Worm (Caenorhabditis elegans) whole organism, L4 larva: Measurements from ENCODE around the gene C14C10.10.

Experiments used
- F10B5.3 ChIP-seq: sonication (generic microtip); optimal IDR thresholded peaks from 2 replicates; lab custom pipeline; 2016; ENCODE audit warnings: mild to moderate bottlenecking, missing genetic modification characterization, missing compliant biosample characterization
- F37D6.2 ChIP-seq: sonication (generic microtip); optimal IDR thresholded peaks from 2 replicates; lab custom pipeline; 2016; ENCODE audit warnings: mild to moderate bottlenecking, missing genetic modification characterization, missing compliant biosample characterization
- F49E8.2 ChIP-seq: sonication (generic microtip); optimal IDR thresholded peaks from 2 replicates; lab custom pipeline; 2016; ENCODE audit warnings: missing compliant biosample characterization, mild to moderate bottlenecking, missing genetic modification characterization, borderline replicate concordance
- Y48G9A.11 ChIP-seq: fragments of 200-800 bp; sonication (Bioruptor generic); IDR thresholded peaks from 2 replicates; pipeline ENCODE4 v1.3.6; 2022; ENCODE audit warnings: missing genetic modification reagents, missing genetic modification characterization, missing compliant biosample characterization
- Y75B8A.6 ChIP-seq: fragments of 200-800 bp; sonication (Bioruptor generic); IDR thresholded peaks from 2 replicates; pipeline ENCODE4 v1.3.6; 2022; ENCODE audit warnings: missing genetic modification reagents, missing genetic modification characterization, missing compliant biosample characterization
- attf-4 ChIP-seq: sonication (generic microtip); optimal IDR thresholded peaks from 3 replicates; lab custom pipeline; 2017; ENCODE audit warnings: missing biosample characterization, missing genetic modification characterization
- ceh-62 ChIP-seq: sonication (generic microtip); optimal IDR thresholded peaks from 2 replicates; lab custom pipeline; 2017; ENCODE audit warnings: missing biosample characterization, missing genetic modification characterization
- ctbp-1 ChIP-seq: fragments of 200-800 bp; sonication (Bioruptor generic); IDR thresholded peaks from 2 replicates; pipeline ENCODE4 v1.3.6; 2022; ENCODE audit warnings: missing genetic modification reagents, missing genetic modification characterization, missing compliant biosample characterization
- daf-12 ChIP-seq: fragments of 150-350 bp; optimal IDR thresholded peaks from 2 replicates; lab custom pipeline; 2014; ENCODE audit warnings: missing biosample characterization, missing genetic modification reagents, missing genetic modification characterization
- daf-19 ChIP-seq: fragments of 200-800 bp; sonication (Bioruptor generic); conservative IDR thresholded peaks from 2 replicates; pipeline ENCODE4 v1.3.6; 2022; ENCODE audit warnings: missing genetic modification characterization, missing compliant biosample characterization
- daf-8 ChIP-seq: fragments of 200-800 bp; sonication (Bioruptor generic); IDR thresholded peaks from 2 replicates; pipeline ENCODE4 v1.3.6; 2022; ENCODE audit warnings: missing genetic modification characterization, missing compliant biosample characterization
- dmd-8 ChIP-seq: fragments of 200-800 bp; sonication (Bioruptor generic); IDR thresholded peaks from 2 replicates; pipeline ENCODE4 v1.3.6; 2022; ENCODE audit warnings: missing genetic modification characterization, missing compliant biosample characterization
- dve-1 ChIP-seq: sonication (generic microtip); optimal IDR thresholded peaks from 2 replicates; lab custom pipeline; 2017; ENCODE audit warnings: antibody characterized with exemption, mild to moderate bottlenecking, missing genetic modification characterization, missing compliant biosample characterization; ENCODE audit not compliant: insufficient read depth
- hlh-11 ChIP-seq: fragments of 200-800 bp; sonication (Bioruptor generic); optimal IDR thresholded peaks from 2 replicates; lab custom pipeline; 2018; ENCODE audit warnings: mild to moderate bottlenecking, missing genetic modification characterization, missing compliant biosample characterization
- hmg-1.1 ChIP-seq: fragments of 200-800 bp; sonication (Bioruptor generic); IDR thresholded peaks from 2 replicates; pipeline ENCODE4 v1.3.6; 2022; ENCODE audit warnings: missing genetic modification reagents, missing genetic modification characterization, missing compliant biosample characterization
- lin-1 ChIP-seq: fragments of 200-800 bp; sonication (Bioruptor generic); IDR thresholded peaks from 2 replicates; pipeline ENCODE4 v1.3.6; 2022; ENCODE audit warnings: missing genetic modification reagents, missing genetic modification characterization, missing compliant biosample characterization
- lin-39 ChIP-seq: fragments of 150-350 bp; optimal IDR thresholded peaks from 2 replicates; lab custom pipeline; 2014; ENCODE audit warnings: missing biosample characterization, missing genetic modification reagents, missing genetic modification characterization
- madf-5 ChIP-seq, 2 experiments: fragments of 200-800 bp; sonication (Bioruptor generic); IDR thresholded peaks; 2 replicates each; pipeline ENCODE4 v1.3.6; 2022; ENCODE audit warnings: missing compliant biosample characterization in 2 of 2, missing genetic modification characterization in 2 of 2
- madf-9 ChIP-seq: fragments of 200-800 bp; sonication (Bioruptor generic); conservative IDR thresholded peaks from 2 replicates; pipeline ENCODE4 v1.3.6; 2022; ENCODE audit warnings: missing genetic modification reagents, missing genetic modification characterization, missing compliant biosample characterization
- mes-2 ChIP-seq: sonication (generic microtip); optimal IDR thresholded peaks from 2 replicates; lab custom pipeline; 2016; ENCODE audit warnings: missing genotype, mild to moderate bottlenecking, missing genetic modification characterization, missing compliant biosample characterization; ENCODE audit not compliant: poor library complexity, severe bottlenecking
- nhr-25 ChIP-seq: sonication (generic microtip); optimal IDR thresholded peaks from 2 replicates; lab custom pipeline; 2017; ENCODE audit warnings: missing genetic modification characterization, mild to moderate bottlenecking, missing compliant biosample characterization, antibody characterized with exemption, moderate library complexity, borderline replicate concordance; ENCODE audit not compliant: insufficient read depth
- pha-4 ChIP-seq, 2 experiments: fragments of 150-350 bp in 1 of 2; fragments of 200-800 bp in 1 of 2; sonication (Bioruptor generic) in 1 of 2; IDR thresholded peaks in 1 of 2; optimal IDR thresholded peaks in 1 of 2; 2 replicates each; pipeline versions ENCODE4 v1.3.6 to Lab custom; 2014 to 2022; ENCODE audit warnings: missing genetic modification characterization in 2 of 2, missing genetic modification reagents in 2 of 2, missing biosample characterization in 1 of 2, missing compliant biosample characterization in 1 of 2
- rbr-2 ChIP-seq: sonication (generic microtip); optimal IDR thresholded peaks from 2 replicates; lab custom pipeline; 2016; ENCODE audit warnings: missing genotype, missing genetic modification characterization, missing compliant biosample characterization
- saeg-2 ChIP-seq: fragments of 200-800 bp; sonication (Bioruptor generic); IDR thresholded peaks from 2 replicates; pipeline ENCODE4 v1.3.6; 2022; ENCODE audit warnings: missing genetic modification reagents, missing genetic modification characterization, missing compliant biosample characterization
- set-16 ChIP-seq: fragments of 200-800 bp; sonication (Bioruptor generic); IDR thresholded peaks from 2 replicates; pipeline ENCODE4 v1.3.6; 2022; ENCODE audit warnings: missing genetic modification reagents, missing genetic modification characterization, missing compliant biosample characterization
- skn-1 ChIP-seq: fragments of 150-350 bp; optimal IDR thresholded peaks from 2 replicates; lab custom pipeline; 2014; ENCODE audit warnings: missing biosample characterization, missing genetic modification characterization
- snpc-1.2 ChIP-seq: fragments of 200-800 bp; sonication (Bioruptor generic); IDR thresholded peaks from 2 replicates; pipeline ENCODE4 v1.3.6; 2022; ENCODE audit warnings: missing genetic modification reagents, missing genetic modification characterization, missing compliant biosample characterization
- snpc-4 ChIP-seq: fragments of 150-350 bp; optimal IDR thresholded peaks from 2 replicates; lab custom pipeline; 2014; ENCODE audit warnings: missing biosample characterization, missing genetic modification characterization
- spr-3 ChIP-seq: fragments of 200-800 bp; sonication (Bioruptor generic); optimal IDR thresholded peaks from 2 replicates; lab custom pipeline; 2018; ENCODE audit warnings: mild to moderate bottlenecking, missing genetic modification characterization, missing compliant biosample characterization
- unc-62 ChIP-seq, 3 experiments: fragments of 150-350 bp in 1 of 3; sonication (generic microtip); optimal IDR thresholded peaks in 2 of 3; peaks in 1 of 3; 1 replicate in 1 of 3; 2 replicates in 2 of 3; lab custom pipeline; 2014 to 2017; ENCODE audit warnings: missing biosample characterization in 3 of 3, missing genetic modification characterization in 3 of 3, missing genetic modification reagents in 3 of 3, missing genotype in 1 of 3
- vab-7 ChIP-seq: fragments of 200-800 bp; sonication (Bioruptor generic); IDR thresholded peaks from 2 replicates; pipeline ENCODE4 v1.3.6; 2022; ENCODE audit warnings: missing genetic modification reagents, missing genetic modification characterization, missing compliant biosample characterization
- zag-1 ChIP-seq: fragments of 150-350 bp; optimal IDR thresholded peaks from 2 replicates; lab custom pipeline; 2014; ENCODE audit warnings: missing biosample characterization, missing genetic modification characterization

C14C10.10 gene

DNA sequence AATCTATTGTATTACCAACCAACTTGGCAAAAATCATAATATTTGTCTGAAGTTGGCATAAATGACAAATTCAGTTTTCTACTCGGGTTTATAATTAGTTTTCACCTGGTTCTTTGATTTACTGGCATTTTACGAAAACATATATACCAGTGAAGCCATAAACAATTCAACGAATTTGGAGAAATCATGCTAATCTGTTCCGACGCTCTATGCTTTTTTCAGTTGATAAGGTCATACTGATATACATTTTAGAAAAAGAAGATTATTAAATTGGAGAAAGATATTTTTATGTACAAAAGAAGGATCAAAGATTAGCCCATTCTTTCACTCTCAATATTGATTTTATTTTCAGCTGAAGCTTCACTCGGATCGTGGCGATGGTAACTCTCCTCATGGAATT is 12.1 kb downstream of the C14C10.10 start (continued):
- TF ChIP-seq unc-62 (GFP tag; optimal IDR thresholded peaks at IDR 0.05 in 1 of 2; lab: Kevin White, UChicago) (no peak), unc-62 (tag; optimal IDR thresholded peaks at IDR 0.05; lab: Kevin White, UChicago) (no peak), zag-1 (tag; lab: Kevin White, UChicago) (no peak), madf-9 (GFP tag; lab: Robert Waterston, UW) (no peak)

DNA sequence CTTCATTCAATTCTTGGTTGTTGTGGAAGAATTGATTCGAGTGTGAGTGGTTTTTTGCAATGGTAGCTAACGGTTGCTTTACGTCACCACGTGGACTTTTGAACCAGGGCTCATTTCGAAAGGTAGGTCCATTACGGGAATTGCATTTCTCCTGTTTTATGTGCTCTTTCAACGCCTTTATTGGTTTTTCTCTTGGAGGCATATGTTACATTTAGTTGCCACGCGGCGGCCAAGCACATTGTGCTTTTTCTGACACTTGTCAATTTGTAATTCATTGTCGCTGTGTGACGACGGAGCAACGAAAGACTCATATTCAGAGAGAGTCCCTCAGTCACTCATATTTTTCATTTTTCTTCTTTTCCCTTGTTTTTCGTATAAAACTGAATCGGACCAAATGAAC is 14.2 kb downstream of the C14C10.10 start:
- no peak for TF ChIP-seq F49E8.2 (tag; lab: Kevin White, UChicago)
- TF ChIP-seq unc-62 (GFP tag; optimal IDR thresholded peaks at IDR 0.05 in 1 of 2; lab: Kevin White, UChicago) = peak in 1 of 2 experiments; percentile 94
- TF ChIP-seq unc-62 (tag; optimal IDR thresholded peaks at IDR 0.05; lab: Kevin White, UChicago) = no peak

DNA sequence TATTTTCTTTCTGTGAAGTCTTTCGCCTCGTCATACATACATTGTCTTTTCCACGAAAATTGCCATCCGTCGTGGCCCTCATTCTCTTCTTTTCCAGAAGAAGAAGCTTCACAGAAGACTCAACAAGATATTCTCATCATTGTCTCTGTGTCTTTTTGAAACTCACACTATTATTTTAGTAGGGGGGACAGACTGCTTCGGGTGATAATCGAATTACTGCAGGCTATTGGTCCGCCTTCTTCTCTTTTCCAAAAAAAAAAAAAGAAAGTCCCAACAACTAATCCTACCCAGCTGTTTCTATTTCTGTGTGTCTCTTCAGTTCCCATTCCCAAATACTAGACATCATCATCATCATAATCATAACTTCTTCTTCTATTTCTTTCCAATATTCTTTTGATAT is 15.5 kb downstream of the C14C10.10 start:
- TF ChIP-seq unc-62 (GFP tag; optimal IDR thresholded peaks at IDR 0.05 in 1 of 2; lab: Kevin White, UChicago) (peak in 1 of 2 experiments; percentile 76), unc-62 (tag; optimal IDR thresholded peaks at IDR 0.05; lab: Kevin White, UChicago) (no peak), lin-39 (tag; lab: Kevin White, UChicago) (no peak), daf-8 (GFP tag; lab: Robert Waterston, UW) (no peak), daf-19 (no peak), madf-5 (GFP tag; IDR thresholded peaks at IDR 0.05; lab: Robert Waterston, UW) (no peak), F37D6.2 (no peak)

DNA sequence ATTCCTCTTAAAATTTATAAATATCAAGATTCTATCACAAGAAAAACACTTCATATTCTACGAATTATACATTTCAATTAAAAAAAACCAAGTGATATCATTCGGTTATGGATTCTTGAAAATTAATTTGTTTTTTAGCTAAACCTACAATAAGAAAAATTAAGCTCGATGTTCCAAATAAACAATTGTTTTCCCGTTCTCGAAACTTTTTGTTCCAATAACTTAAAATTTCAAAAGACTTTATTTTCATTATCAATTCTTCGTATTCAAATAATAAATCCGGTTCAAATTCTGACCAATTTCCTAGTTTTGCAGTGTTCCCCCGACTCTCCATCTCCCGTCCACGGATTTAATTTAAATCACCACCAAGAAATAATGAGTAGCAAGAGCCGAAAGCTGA is 19.6 kb downstream of the C14C10.10 start, which contains the start of gene E02A10.3:
Gene E02A10.3 (plus strand): TSS at position 301 of the 400 bp plus-strand sequence.
- TF ChIP-seq snpc-1.2 (GFP tag; lab: Robert Waterston, UW) (no peak), nhr-25 (no peak), dmd-8 (no peak), Y48G9A.11 (GFP tag; lab: Robert Waterston, UW) (no peak), hmg-1.1 (GFP tag; lab: Robert Waterston, UW) (no peak), spr-3 (GFP tag; lab: Kevin White, UChicago) (no peak), hlh-11 (tag; lab: Kevin White, UChicago) (no peak), mes-2 (tag; lab: Kevin White, UChicago) (no peak), rbr-2 (no peak), vab-7 (GFP tag; lab: Robert Waterston, UW) (no peak), snpc-4 (tag; lab: Kevin White, UChicago) (no peak), set-16 (GFP tag; lab: Robert Waterston, UW) (no peak), skn-1 (tag; lab: Kevin White, UChicago) (no peak), saeg-2 (no peak), F10B5.3 (tag; lab: Kevin White, UChicago) (no peak), lin-1 (no peak), attf-4 (tag; lab: Kevin White, UChicago) (no peak)

DNA sequence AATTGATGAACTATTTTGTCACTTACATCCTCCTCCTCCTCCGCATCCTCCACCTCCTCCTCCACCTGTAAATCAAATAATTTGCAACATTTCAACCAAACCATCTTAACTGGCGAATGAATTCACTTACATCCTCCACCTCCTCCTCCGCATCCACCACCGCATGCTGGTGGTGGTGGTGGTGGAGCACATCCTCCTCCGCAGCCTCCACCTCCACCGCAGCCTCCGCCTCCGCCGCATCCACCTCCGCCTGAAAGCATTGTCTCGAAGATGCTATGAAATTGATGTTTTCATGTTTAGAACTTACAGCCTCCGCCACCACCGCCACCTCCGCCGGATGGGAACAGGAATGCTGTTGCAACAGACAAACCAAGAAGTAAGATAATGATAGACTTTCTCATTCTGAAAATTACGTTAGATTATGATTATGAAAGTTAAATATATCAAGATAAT is 22.4 kb downstream of the C14C10.10 start, which contains the start of gene grl-23:
Gene grl-23 (minus strand): TSS at position 403 of the 453 bp plus-strand sequence.
- TF ChIP-seq set-16 (GFP tag; lab: Robert Waterston, UW) (peak; percentile 91), Y75B8A.6 (no peak)

DNA sequence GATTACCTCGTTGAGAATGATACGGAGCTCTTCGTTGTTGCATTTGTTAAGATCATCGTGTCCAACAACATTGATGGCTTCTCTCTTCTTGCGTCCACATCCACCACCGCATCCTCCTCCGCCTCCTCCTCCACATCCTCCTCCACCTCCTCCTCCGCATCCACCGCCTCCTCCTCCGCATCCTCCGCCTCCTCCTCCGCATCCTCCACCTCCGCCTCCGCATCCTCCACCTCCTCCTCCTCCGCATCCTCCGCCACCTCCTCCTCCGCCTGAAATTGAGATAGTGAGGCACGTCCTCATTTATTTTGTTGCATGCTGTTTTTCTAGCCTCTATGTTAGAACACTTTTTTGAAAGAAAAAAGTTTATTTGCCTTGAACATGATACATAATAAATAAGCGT is 23.1 kb downstream of the C14C10.10 start:
- TF ChIP-seq F49E8.2 (tag; lab: Kevin White, UChicago) (no peak), Y48G9A.11 (GFP tag; lab: Robert Waterston, UW) (no peak), ceh-62 (tag; lab: Kevin White, UChicago) (no peak), daf-12 (tag; lab: Kevin White, UChicago) (no peak), ctbp-1 (no peak), set-16 (GFP tag; lab: Robert Waterston, UW) (peak; percentile 97), pha-4 (GFP tag; IDR thresholded peaks at IDR 0.05; lab: Robert Waterston, UW) (peak; percentile 58; the same call in 1 of the 2 replicates), pha-4 (tag; optimal IDR thresholded peaks at IDR 0.05; lab: Kevin White, UChicago) (no peak), dve-1 (tag; lab: Kevin White, UChicago) (no peak)
